Worm (Caenorhabditis elegans) whole organism, L1 larva: ENCODE data around the gene F56F10.2.
A peak's percentile ranks its signal among the peaks of the same experiment; 100 is the strongest.

Experiments
- C34B4.2 ChIP-seq: sonication (generic microtip); optimal IDR thresholded peaks from 2 replicates; lab custom pipeline; 2017; ENCODE audit warnings: mild to moderate bottlenecking, missing genetic modification characterization, missing compliant biosample characterization
- F16B12.6 ChIP-seq: fragments of 150-350 bp; optimal IDR thresholded peaks from 2 replicates; lab custom pipeline; 2014; ENCODE audit warnings: missing biosample characterization, missing genetic modification characterization
- aly-2 ChIP-seq: fragments of 150-350 bp; optimal IDR thresholded peaks from 2 replicates; lab custom pipeline; 2014; ENCODE audit warnings: missing biosample characterization, missing genetic modification characterization
- ama-1 ChIP-seq: fragments of 150-350 bp; optimal IDR thresholded peaks from 2 replicates; lab custom pipeline; 2014
- blmp-1 ChIP-seq: fragments of 150-350 bp; optimal IDR thresholded peaks from 2 replicates; lab custom pipeline; 2014; ENCODE audit warnings: missing biosample characterization, missing genetic modification characterization
- ceh-63 ChIP-seq: fragments of 200-800 bp; sonication (Bioruptor generic); optimal IDR thresholded peaks from 2 replicates; lab custom pipeline; 2018; ENCODE audit warnings: mild to moderate bottlenecking, missing genetic modification characterization, missing compliant biosample characterization
- ceh-82 ChIP-seq, 3 experiments: fragments of 150-350 bp in 1 of 3; sonication (generic microtip) in 2 of 3; optimal IDR thresholded peaks; 2 replicates each; lab custom pipeline; 2014 to 2017; ENCODE audit warnings: missing biosample characterization in 3 of 3, missing genetic modification characterization in 3 of 3
- ceh-90 ChIP-seq: sonication (generic microtip); optimal IDR thresholded peaks from 2 replicates; lab custom pipeline; 2016; ENCODE audit warnings: missing genetic modification characterization, missing compliant biosample characterization
- dsc-1 ChIP-seq: sonication (generic microtip); optimal IDR thresholded peaks from 2 replicates; lab custom pipeline; 2016; ENCODE audit warnings: mild to moderate bottlenecking, missing genetic modification characterization, missing compliant biosample characterization
- egl-13 ChIP-seq: sonication (generic microtip); optimal IDR thresholded peaks from 2 replicates; lab custom pipeline; 2016; ENCODE audit warnings: missing genotype, missing genetic modification reagents, missing genetic modification characterization, missing compliant biosample characterization
- ets-5 ChIP-seq: fragments of 200-800 bp; sonication (Bioruptor generic); IDR thresholded peaks from 2 replicates; pipeline ENCODE4 v1.3.6; 2022; ENCODE audit warnings: missing genetic modification characterization, missing compliant biosample characterization
- fkh-4 ChIP-seq: sonication (generic microtip); optimal IDR thresholded peaks from 2 replicates; lab custom pipeline; 2016; ENCODE audit warnings: missing compliant biosample characterization, missing genetic modification characterization, borderline replicate concordance
- fkh-8 ChIP-seq: sonication (generic microtip); optimal IDR thresholded peaks from 2 replicates; lab custom pipeline; 2016; ENCODE audit warnings: mild to moderate bottlenecking, missing genetic modification characterization, missing compliant biosample characterization
- hlh-17 ChIP-seq: fragments of 200-800 bp; sonication (Bioruptor generic); optimal IDR thresholded peaks from 2 replicates; lab custom pipeline; 2018; ENCODE audit warnings: missing genetic modification characterization, mild to moderate bottlenecking, missing compliant biosample characterization, moderate library complexity, borderline replicate concordance
- hlh-4 ChIP-seq: sonication (generic microtip); optimal IDR thresholded peaks from 2 replicates; lab custom pipeline; 2016; ENCODE audit warnings: mild to moderate bottlenecking, missing genetic modification characterization, missing compliant biosample characterization
- hpl-2 ChIP-seq: fragments of 150-350 bp; optimal IDR thresholded peaks from 2 replicates; lab custom pipeline; 2014; ENCODE audit warnings: missing biosample characterization, missing genetic modification reagents, missing genetic modification characterization
- jun-1 ChIP-seq: fragments of 150-350 bp; optimal IDR thresholded peaks from 2 replicates; lab custom pipeline; 2014; ENCODE audit warnings: missing biosample characterization, missing genetic modification reagents, missing genetic modification characterization
- lin-15B ChIP-seq: fragments of 150-350 bp; sonication (generic microtip); optimal IDR thresholded peaks from 3 replicates; lab custom pipeline; 2014; ENCODE audit warnings: missing biosample characterization, missing genetic modification characterization
- lin-39 ChIP-seq: fragments of 150-350 bp; optimal IDR thresholded peaks from 2 replicates; lab custom pipeline; 2014; ENCODE audit warnings: missing biosample characterization, missing genetic modification reagents, missing genetic modification characterization
- mab-9 ChIP-seq: fragments of 200-800 bp; sonication (Bioruptor generic); IDR thresholded peaks from 2 replicates; pipeline ENCODE4 v1.3.6; 2022; ENCODE audit warnings: missing genetic modification reagents, missing genetic modification characterization, missing compliant biosample characterization
- mep-1 ChIP-seq: fragments of 150-350 bp; optimal IDR thresholded peaks from 2 replicates; lab custom pipeline; 2014; ENCODE audit warnings: missing biosample characterization, missing genetic modification characterization
- nhr-12 ChIP-seq: sonication (generic microtip); optimal IDR thresholded peaks from 2 replicates; lab custom pipeline; 2017; ENCODE audit warnings: missing biosample characterization, missing genetic modification characterization
- nhr-19 ChIP-seq: fragments of 200-800 bp; sonication (Bioruptor generic); conservative IDR thresholded peaks from 2 replicates; pipeline ENCODE4 v1.3.6; 2022; ENCODE audit warnings: missing genetic modification characterization, missing compliant biosample characterization
- nhr-28 ChIP-seq: fragments of 150-350 bp; optimal IDR thresholded peaks from 2 replicates; lab custom pipeline; 2014; ENCODE audit warnings: missing biosample characterization, missing genetic modification characterization
- nhr-47 ChIP-seq: sonication (generic microtip); optimal IDR thresholded peaks from 2 replicates; lab custom pipeline; 2016; ENCODE audit warnings: mild to moderate bottlenecking, missing genetic modification characterization, moderate library complexity, missing compliant biosample characterization
- nhr-76 ChIP-seq: sonication (generic microtip); optimal IDR thresholded peaks from 2 replicates; lab custom pipeline; 2017; ENCODE audit warnings: missing biosample characterization, missing genetic modification characterization
- nhr-77 ChIP-seq: fragments of 150-350 bp; optimal IDR thresholded peaks from 2 replicates; lab custom pipeline; 2014; ENCODE audit warnings: missing biosample characterization, missing genetic modification characterization
- nhr-84 ChIP-seq: sonication (generic microtip); optimal IDR thresholded peaks from 2 replicates; lab custom pipeline; 2017; ENCODE audit warnings: missing biosample characterization, missing genetic modification characterization
- pax-3 ChIP-seq: fragments of 200-800 bp; sonication (Bioruptor generic); optimal IDR thresholded peaks from 2 replicates; lab custom pipeline; 2018; ENCODE audit warnings: mild to moderate bottlenecking, missing genetic modification characterization, moderate library complexity, missing compliant biosample characterization
- rnt-1 ChIP-seq: sonication (generic microtip); optimal IDR thresholded peaks from 2 replicates; lab custom pipeline; 2016; ENCODE audit warnings: mild to moderate bottlenecking, missing genetic modification characterization, moderate library complexity, missing compliant biosample characterization
- snu-23 ChIP-seq: sonication (generic microtip); optimal IDR thresholded peaks from 2 replicates; lab custom pipeline; 2016; ENCODE audit warnings: missing genetic modification characterization, missing compliant biosample characterization
- sox-4 ChIP-seq: sonication (generic microtip); optimal IDR thresholded peaks from 2 replicates; lab custom pipeline; 2016; ENCODE audit warnings: missing genetic modification characterization, missing compliant biosample characterization
- sptf-1 ChIP-seq: fragments of 150-350 bp; optimal IDR thresholded peaks from 2 replicates; lab custom pipeline; 2014; ENCODE audit warnings: missing biosample characterization, missing genetic modification characterization
- tlp-1 ChIP-seq: fragments of 150-350 bp; optimal IDR thresholded peaks from 2 replicates; lab custom pipeline; 2014; ENCODE audit warnings: missing biosample characterization, missing genetic modification characterization
- unc-130 ChIP-seq: fragments of 150-350 bp; optimal IDR thresholded peaks from 2 replicates; lab custom pipeline; 2017; ENCODE audit warnings: missing biosample characterization, missing genetic modification characterization, inconsistent platforms
- unc-62 ChIP-seq: fragments of 150-350 bp; optimal IDR thresholded peaks from 2 replicates; lab custom pipeline; 2014; ENCODE audit warnings: missing biosample characterization, missing genetic modification reagents, missing genetic modification characterization
- vab-15 ChIP-seq: sonication (generic microtip); optimal IDR thresholded peaks from 2 replicates; lab custom pipeline; 2017; ENCODE audit warnings: missing genotype, mild to moderate bottlenecking, missing genetic modification characterization, missing compliant biosample characterization
- zag-1 ChIP-seq: fragments of 150-350 bp; optimal IDR thresholded peaks from 2 replicates; lab custom pipeline; 2014; ENCODE audit warnings: missing biosample characterization, missing genetic modification characterization

The F56F10.2 gene

ce11 chrX:845443-845842 is 14.0 kb upstream of the F56F10.2 start:
- TF ChIP-seq dsc-1 (tag; lab: Kevin White, UChicago), result peak; percentile 90
- no peak for TF ChIP-seq ama-1
- no peak for TF ChIP-seq aly-2 (tag; lab: Kevin White, UChicago)
- TF ChIP-seq fkh-8, result no peak
- no peak for TF ChIP-seq hpl-2 (GFP tag; lab: Kevin White, UChicago)
- TF ChIP-seq unc-62, result no peak
- no peak for TF ChIP-seq nhr-47 (tag; lab: Kevin White, UChicago)
- no peak for TF ChIP-seq lin-39
- peak; percentile 89 for TF ChIP-seq fkh-4 (tag; lab: Kevin White, UChicago)
- TF ChIP-seq nhr-19 (GFP tag; lab: Robert Waterston, UW), result no peak
- TF ChIP-seq hlh-4 (tag; lab: Kevin White, UChicago), result no peak
- no peak for TF ChIP-seq nhr-12

- TF ChIP-seq zag-1 (tag; lab: Kevin White, UChicago) (no peak), vab-15 (tag; lab: Kevin White, UChicago) (no peak), ceh-63 (GFP tag; lab: Kevin White, UChicago) (no peak), F16B12.6 (tag; lab: Kevin White, UChicago) (no peak), unc-130 (no peak), sox-4 (tag; lab: Kevin White, UChicago) (no peak)
- TF ChIP-seq, all 84 proteins: peak for 0
Measured at ce11 chrX:851421-851820, 8.0 kb upstream of the F56F10.2 start, which contains the start of gene igcm-1. TSS of gene igcm-1 (minus strand) at chrX:851521.

- TF ChIP-seq nhr-84 (tag; lab: Kevin White, UChicago) (no peak), nhr-12 (no peak), ets-5 (GFP tag; lab: Robert Waterston, UW) (no peak), nhr-77 (tag; lab: Kevin White, UChicago) (no peak), mep-1 (no peak), hpl-2 (GFP tag; lab: Kevin White, UChicago) (no peak), mab-9 (GFP tag; lab: Robert Waterston, UW) (no peak), egl-13 (no peak), ceh-82 (tag; optimal IDR thresholded peaks at IDR 0.05; lab: Kevin White, UChicago) (no peak), nhr-76 (tag; lab: Kevin White, UChicago) (no peak), ceh-63 (GFP tag; lab: Kevin White, UChicago) (no peak), rnt-1 (tag; lab: Kevin White, UChicago) (no peak), nhr-47 (tag; lab: Kevin White, UChicago) (no peak), jun-1 (tag; lab: Kevin White, UChicago) (no peak), blmp-1 (tag; lab: Kevin White, UChicago) (no peak)
Measured at ce11 chrX:852739-853268, 6.6 kb upstream of the F56F10.2 start.

- TF ChIP-seq nhr-28 (tag; lab: Kevin White, UChicago) (no peak), blmp-1 (tag; lab: Kevin White, UChicago) (no peak), pax-3 (tag; lab: Kevin White, UChicago) (no peak), tlp-1 (tag; lab: Kevin White, UChicago) (no peak), sox-4 (tag; lab: Kevin White, UChicago) (no peak), lin-15B (tag; lab: Kevin White, UChicago) (no peak), vab-15 (tag; lab: Kevin White, UChicago) (no peak), snu-23 (no peak), ceh-90 (tag; lab: Kevin White, UChicago) (no peak), sptf-1 (tag; lab: Kevin White, UChicago) (no peak), ama-1 (no peak), hlh-17 (GFP tag; lab: Kevin White, UChicago) (no peak), nhr-19 (GFP tag; lab: Robert Waterston, UW) (no peak), C34B4.2 (tag; lab: Kevin White, UChicago) (no peak)
Measured at ce11 chrX:853604-854003, 5.8 kb upstream of the F56F10.2 start.
